Worm (Caenorhabditis elegans): ENCODE results near the gene mca-3.

DNA sequence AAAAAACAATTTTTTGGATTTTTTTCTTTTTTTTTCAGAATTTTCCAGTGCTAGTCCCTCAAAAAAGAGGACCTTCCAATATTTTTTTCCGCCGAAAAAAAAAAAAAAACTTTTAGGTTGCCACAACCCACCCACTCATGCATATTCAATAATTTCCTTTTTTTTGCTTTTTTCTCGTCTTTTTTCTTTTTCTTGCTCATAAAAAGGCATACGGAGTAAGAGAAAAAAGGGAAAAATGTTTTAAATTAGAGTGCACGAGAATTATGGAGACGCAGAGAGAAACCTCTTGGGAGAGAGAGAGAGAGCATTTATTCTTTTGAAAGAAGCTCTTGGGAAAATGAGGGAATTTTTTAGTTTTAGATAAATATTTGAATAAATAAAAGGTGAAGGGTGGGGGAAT lies 5.0 kb downstream of the mca-3 start:
- TF ChIP-seq dao-5 (tag; optimal IDR thresholded peaks at IDR 0.05) = no peak
- TF ChIP-seq him-1 (tag; optimal IDR thresholded peaks at IDR 0.05) = peak; percentile 2
- TF ChIP-seq W03F9.2 (tag; optimal IDR thresholded peaks at IDR 0.05) = no peak
